Worm (Caenorhabditis elegans): ENCODE data around the gene srlf-5.

DNA sequence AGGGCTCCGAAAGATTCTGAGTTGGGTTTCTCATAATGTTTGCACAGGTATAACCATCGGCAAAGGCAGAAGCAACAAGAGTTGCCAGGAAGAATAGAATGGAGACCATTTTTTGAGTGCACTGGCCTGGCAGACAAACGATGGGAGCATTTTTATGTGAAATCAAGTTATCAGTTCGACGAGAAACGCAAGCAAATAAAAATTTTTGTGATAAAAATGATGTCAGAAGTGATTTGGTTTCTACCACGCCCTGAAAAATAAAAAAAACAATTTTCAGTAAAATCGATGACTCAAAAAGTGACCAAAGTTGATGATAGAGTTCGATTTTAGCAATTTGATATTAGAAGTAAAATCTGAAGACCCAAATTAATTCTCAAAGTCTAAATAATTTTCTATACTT lies 16.7 kb downstream of the srlf-5 start, which contains the start of gene K08D8.4:
- TF ChIP-seq cebp-1 (GFP tag; IDR thresholded peaks at IDR 0.05) (no peak), cebp-1 (tag; optimal IDR thresholded peaks at IDR 0.05) (no peak), ets-4 (GFP tag; optimal IDR thresholded peaks at IDR 0.05) (no peak), lin-40 (tag; optimal IDR thresholded peaks at IDR 0.05) (no peak)

Measured in whole organism, young adult.